Fruit fly (Drosophila melanogaster) whole organism, embryonic: ENCODE measurements around the gene Nab2.

ENCODE experiments used
- Aef1 ChIP-seq: fragments of 200-800 bp; sonication (Bioruptor generic); IDR thresholded peaks from 3 replicates; pipeline ENCODE4 v1.3.6; 2022; ENCODE audit warnings: missing biosample characterization, missing genetic modification characterization
- Atf-2 ChIP-seq: fragments of 200-800 bp; sonication (Bioruptor generic); optimal IDR thresholded peaks from 2 replicates; lab custom pipeline; 2016; ENCODE audit warnings: missing biosample characterization, missing genetic modification characterization
- CG10321 ChIP-seq: fragments of 200-800 bp; sonication (Bioruptor generic); IDR thresholded peaks from 2 replicates; pipeline ENCODE4 v1.3.6; 2022; ENCODE audit warnings: missing biosample characterization, missing genetic modification characterization
- CG10462 ChIP-seq: fragments of 200-800 bp; sonication (Bioruptor generic); optimal IDR thresholded peaks from 2 replicates; lab custom pipeline; 2016; ENCODE audit warnings: missing biosample characterization, missing genetic modification characterization
- CG10565 ChIP-seq: fragments of 200-800 bp; sonication (Bioruptor generic); optimal IDR thresholded peaks from 3 replicates; lab custom pipeline; 2016; ENCODE audit warnings: missing biosample characterization, mild to moderate bottlenecking, missing genetic modification characterization
- CG11723 ChIP-seq: fragments of 200-800 bp; sonication (Bioruptor generic); optimal IDR thresholded peaks from 2 replicates; lab custom pipeline; 2017; ENCODE audit warnings: missing biosample characterization, mild to moderate bottlenecking, missing genetic modification characterization
- CG13894 ChIP-seq: fragments of 200-800 bp; sonication (Bioruptor generic); optimal IDR thresholded peaks from 3 replicates; lab custom pipeline; 2018; ENCODE audit warnings: missing biosample characterization, mild to moderate bottlenecking, missing genetic modification characterization, moderate library complexity
- CG14014 ChIP-seq: fragments of 200-800 bp; sonication (Bioruptor generic); IDR thresholded peaks from 2 replicates; pipeline ENCODE4 v1.3.6; 2022; ENCODE audit warnings: missing biosample characterization, missing genetic modification characterization
- CG14710 ChIP-seq: fragments of 200-800 bp; sonication (Bioruptor generic); optimal IDR thresholded peaks from 3 replicates; lab custom pipeline; 2019; ENCODE audit warnings: missing biosample characterization, mild to moderate bottlenecking, missing genetic modification characterization, moderate library complexity
- CG1602 ChIP-seq: fragments of 200-800 bp; sonication (Bioruptor generic); optimal IDR thresholded peaks from 3 replicates; lab custom pipeline; 2016; ENCODE audit warnings: missing biosample characterization, missing genetic modification characterization
- CG1647 ChIP-seq: fragments of 200-800 bp; sonication (Bioruptor generic); optimal IDR thresholded peaks from 3 replicates; lab custom pipeline; 2016; ENCODE audit warnings: missing biosample characterization, missing genetic modification characterization
- CG18476 ChIP-seq: fragments of 200-800 bp; sonication (Bioruptor generic); optimal IDR thresholded peaks from 2 replicates; lab custom pipeline; 2016; ENCODE audit warnings: missing biosample characterization, mild to moderate bottlenecking, missing genetic modification characterization
- CG2129 ChIP-seq: fragments of 200-800 bp; sonication (Bioruptor generic); IDR thresholded peaks from 2 replicates; pipeline ENCODE4 v1.3.6; 2022; ENCODE audit warnings: missing biosample characterization, missing genetic modification characterization; ENCODE audit not compliant: partially characterized antibody
- CG30403 ChIP-seq: fragments of 200-800 bp; sonication (Bioruptor generic); optimal IDR thresholded peaks from 3 replicates; lab custom pipeline; 2016; ENCODE audit warnings: missing biosample characterization, missing genetic modification characterization
- CG3163 ChIP-seq: fragments of 200-800 bp; sonication (Bioruptor generic); optimal IDR thresholded peaks from 3 replicates; lab custom pipeline; 2016; ENCODE audit warnings: missing biosample characterization, missing genetic modification characterization
- CG32532 ChIP-seq: fragments of 200-800 bp; sonication (Bioruptor generic); IDR thresholded peaks from 2 replicates; pipeline ENCODE4 v1.3.6; 2022; ENCODE audit warnings: missing biosample characterization, missing genetic modification characterization
- CG3726 ChIP-seq: fragments of 200-800 bp; sonication (Bioruptor generic); IDR thresholded peaks from 3 replicates; pipeline ENCODE4, ENCODE4 v1.3.6; 2022; ENCODE audit warnings: missing biosample characterization, missing genetic modification characterization
- CG7357 ChIP-seq: fragments of 200-800 bp; sonication (Bioruptor generic); IDR thresholded peaks from 3 replicates; pipeline ENCODE4 v1.3.6; 2022; ENCODE audit warnings: missing biosample characterization, missing genetic modification characterization
- CG7928 ChIP-seq: fragments of 200-800 bp; sonication (Bioruptor generic); optimal IDR thresholded peaks from 2 replicates; lab custom pipeline; 2017; ENCODE audit warnings: missing biosample characterization, mild to moderate bottlenecking, missing genetic modification characterization
- CG7963 ChIP-seq: fragments of 200-800 bp; sonication (Bioruptor generic); IDR thresholded peaks from 3 replicates; pipeline ENCODE4 v1.3.6; 2022; ENCODE audit warnings: missing biosample characterization, missing genetic modification characterization; ENCODE audit not compliant: partially characterized antibody
- CG9437 ChIP-seq: fragments of 200-800 bp; sonication (Bioruptor generic); optimal IDR thresholded peaks from 2 replicates; lab custom pipeline; 2018; ENCODE audit warnings: missing biosample characterization, mild to moderate bottlenecking, missing genetic modification characterization
- CkIIα-i1 ChIP-seq: fragments of 200-800 bp; sonication (Bioruptor generic); IDR thresholded peaks from 2 replicates; pipeline ENCODE4 v1.3.6; 2022; ENCODE audit warnings: missing biosample characterization, missing genetic modification characterization
- Dfd ChIP-seq, 2 experiments: fragments of >200 bp; optimal IDR thresholded peaks; 2 replicates each; lab custom pipeline; 2017; ENCODE audit warnings: missing biosample characterization in 2 of 2, missing genetic modification characterization in 2 of 2
- Elba2 ChIP-seq: fragments of 200-800 bp; sonication (Bioruptor generic); optimal IDR thresholded peaks from 3 replicates; lab custom pipeline; 2016; ENCODE audit warnings: missing biosample characterization, missing genetic modification characterization
- Ets97D ChIP-seq: fragments of 200-800 bp; sonication (Bioruptor generic); optimal IDR thresholded peaks from 3 replicates; lab custom pipeline; 2016; ENCODE audit warnings: missing biosample characterization, missing genetic modification characterization
- Gsc ChIP-seq: fragments of 200-800 bp; sonication (Bioruptor generic); IDR thresholded peaks from 2 replicates; pipeline ENCODE4 v1.3.6; 2022; ENCODE audit warnings: missing biosample characterization, missing genetic modification characterization
- HLH54F ChIP-seq: fragments of 200-800 bp; sonication (Bioruptor generic); optimal IDR thresholded peaks from 3 replicates; lab custom pipeline; 2016; ENCODE audit warnings: missing biosample characterization, missing genetic modification characterization
- Hr78 ChIP-seq, 2 experiments: fragments of 200-800 bp in 1 of 2; fragments of >200 bp in 1 of 2; sonication (Bioruptor generic) in 1 of 2; optimal IDR thresholded peaks; 2 replicates each; lab custom pipeline; 2017 to 2019; ENCODE audit warnings: missing biosample characterization in 2 of 2, missing genetic modification characterization in 2 of 2, mild to moderate bottlenecking in 1 of 2, moderate library complexity in 1 of 2
- Lpt ChIP-seq: fragments of >200 bp; optimal IDR thresholded peaks from 2 replicates; lab custom pipeline; 2018; ENCODE audit warnings: missing biosample characterization, missing genetic modification characterization
- MBD-R2 ChIP-seq: fragments of 200-800 bp; sonication (Bioruptor generic); IDR thresholded peaks from 2 replicates; pipeline ENCODE4 v1.3.6; 2022; ENCODE audit warnings: missing biosample characterization, missing genetic modification characterization
- Meics ChIP-seq: fragments of 200-800 bp; sonication (Bioruptor generic); optimal IDR thresholded peaks from 2 replicates; lab custom pipeline; 2017; ENCODE audit warnings: missing biosample characterization, mild to moderate bottlenecking, missing genetic modification characterization
- Ptx1 ChIP-seq: fragments of 200-800 bp; sonication (Bioruptor generic); IDR thresholded peaks from 2 replicates; pipeline ENCODE4 v1.3.6; 2022; ENCODE audit warnings: missing biosample characterization, missing genetic modification characterization
- Xrp1 ChIP-seq: fragments of 200-800 bp; sonication (Bioruptor generic); IDR thresholded peaks from 2 replicates; pipeline ENCODE4 v1.3.6; 2022; ENCODE audit warnings: missing biosample characterization, missing genetic modification characterization
- abd-A ChIP-seq: fragments of 200-800 bp; sonication (Bioruptor generic); optimal IDR thresholded peaks from 3 replicates; lab custom pipeline; 2019; ENCODE audit warnings: missing biosample characterization, mild to moderate bottlenecking, missing genetic modification characterization, moderate library complexity
- corto ChIP-seq: fragments of 200-800 bp; sonication (Bioruptor generic); optimal IDR thresholded peaks from 2 replicates; lab custom pipeline; 2016; ENCODE audit warnings: missing biosample characterization, mild to moderate bottlenecking, missing genetic modification characterization, moderate library complexity
- crc ChIP-seq: fragments of 200-800 bp; sonication (Bioruptor generic); optimal IDR thresholded peaks from 2 replicates; lab custom pipeline; 2016; ENCODE audit warnings: missing biosample characterization, missing genetic modification characterization
- gsb ChIP-seq: fragments of 200-800 bp; sonication (Bioruptor generic); IDR thresholded peaks from 2 replicates; pipeline ENCODE4 v1.3.6; 2022; ENCODE audit warnings: missing biosample characterization, missing genetic modification characterization
- hb ChIP-seq: fragments of 200-800 bp; sonication (Bioruptor generic); IDR thresholded peaks from 3 replicates; pipeline ENCODE4 v1.3.6; 2022; ENCODE audit warnings: missing biosample characterization, missing genetic modification characterization; ENCODE audit not compliant: partially characterized antibody
- her ChIP-seq: fragments of 200-800 bp; sonication (Bioruptor generic); optimal IDR thresholded peaks from 2 replicates; lab custom pipeline; 2016; ENCODE audit warnings: missing biosample characterization, missing genetic modification characterization
- jumu ChIP-seq: fragments of 200-800 bp; sonication (Bioruptor generic); optimal IDR thresholded peaks from 3 replicates; lab custom pipeline; 2016; ENCODE audit warnings: missing biosample characterization, missing genetic modification characterization
- lbe ChIP-seq: fragments of 200-800 bp; sonication (Bioruptor generic); optimal IDR thresholded peaks from 2 replicates; lab custom pipeline; 2016; ENCODE audit warnings: missing biosample characterization, mild to moderate bottlenecking, missing genetic modification characterization
- lmd ChIP-seq: fragments of 200-800 bp; sonication (Bioruptor generic); IDR thresholded peaks from 2 replicates; pipeline ENCODE4 v1.3.6; 2022; ENCODE audit warnings: missing biosample characterization, missing genetic modification characterization
- mirr ChIP-seq: fragments of 200-800 bp; sonication (Bioruptor generic); optimal IDR thresholded peaks from 3 replicates; lab custom pipeline; 2018; ENCODE audit warnings: missing biosample characterization, mild to moderate bottlenecking, missing genetic modification characterization
- otp ChIP-seq: fragments of 200-800 bp; sonication (Bioruptor generic); IDR thresholded peaks from 3 replicates; pipeline ENCODE4, ENCODE4 v1.3.6; 2022; ENCODE audit warnings: missing biosample characterization, missing genetic modification characterization
- pho ChIP-seq: fragments of 200-800 bp; sonication (Bioruptor generic); optimal IDR thresholded peaks from 2 replicates; lab custom pipeline; 2016; ENCODE audit warnings: missing biosample characterization, missing genetic modification characterization
- sima ChIP-seq: fragments of 200-800 bp; sonication (Bioruptor generic); optimal IDR thresholded peaks from 2 replicates; lab custom pipeline; 2016; ENCODE audit warnings: missing biosample characterization, missing genetic modification characterization
- sr ChIP-seq: fragments of 200-800 bp; sonication (Bioruptor generic); IDR thresholded peaks from 3 replicates; pipeline ENCODE4 v1.3.6; 2022; ENCODE audit warnings: missing biosample characterization, missing genetic modification characterization
- unc-4 ChIP-seq: fragments of 200-800 bp; sonication (Bioruptor generic); IDR thresholded peaks from 2 replicates; pipeline ENCODE4 v1.3.6; 2022; ENCODE audit warnings: missing biosample characterization, missing genetic modification characterization; ENCODE audit not compliant: partially characterized antibody
- vfl ChIP-seq: fragments of 200-800 bp; sonication (Bioruptor generic); optimal IDR thresholded peaks from 2 replicates; lab custom pipeline; 2016; ENCODE audit warnings: missing biosample characterization, missing genetic modification characterization

Gene Nab2

dm6 chr3R:24295556-24296465, 22.4 kb downstream of the Nab2 start (continued):
- TF ChIP-seq otp (GFP tag; lab: Robert Waterston, UW) (peak; percentile 78; the same call in 2 of the 3 replicates), lmd (peak; percentile 89), Dfd (GFP tag; optimal IDR thresholded peaks at IDR 0.05; lab: Kevin White, UChicago) (no peak), CG3163 (GFP tag; lab: Kevin White, UChicago) (peak; percentile 34), CG14014 (GFP tag; lab: Robert Waterston, UW) (peak; percentile 89), sr (GFP tag; lab: Robert Waterston, UW) (no peak), lbe (GFP tag; lab: Kevin White, UChicago) (peak; percentile 98), vfl (GFP tag; lab: Kevin White, UChicago) (peak; percentile 69), Ets97D (GFP tag; lab: Kevin White, UChicago) (no peak), corto (GFP tag; lab: Kevin White, UChicago) (peak; percentile 97), HLH54F (GFP tag; lab: Kevin White, UChicago) (peak; percentile 71), CG10321 (GFP tag; lab: Robert Waterston, UW) (peak; percentile 56; the same call in 1 of the 2 replicates), abd-A (tag; lab: Kevin White, UChicago) (no peak), MBD-R2 (GFP tag; lab: Robert Waterston, UW) (peak; percentile 61; the same call in 1 of the 2 replicates), Lpt (GFP tag; lab: Kevin White, UChicago) (no peak), CG7928 (GFP tag; lab: Kevin White, UChicago) (no peak), CG7357 (GFP tag; lab: Robert Waterston, UW) (peak; percentile 67; the same call in 2 of the 3 replicates), Meics (GFP tag; lab: Kevin White, UChicago) (peak; percentile 5), hb (GFP tag; lab: Robert Waterston, UW) (no peak), Aef1 (GFP tag; lab: Robert Waterston, UW) (peak; percentile 76), jumu (GFP tag; lab: Kevin White, UChicago) (peak; percentile 64), CG10565 (GFP tag; lab: Kevin White, UChicago) (no peak), Atf-2 (GFP tag; lab: Kevin White, UChicago) (peak; percentile 73), CG30403 (peak; percentile 84), CG1602 (GFP tag; lab: Kevin White, UChicago) (peak; percentile 76), pho (GFP tag; lab: Kevin White, UChicago) (peak; percentile 59), Gsc (no peak), gsb (GFP tag; lab: Robert Waterston, UW) (peak; percentile 68), CG14710 (tag; lab: Kevin White, UChicago) (peak; percentile 67), CG10462 (GFP tag; lab: Kevin White, UChicago) (peak; percentile 63), Xrp1 (GFP tag; lab: Robert Waterston, UW) (peak; percentile 86), unc-4 (GFP tag; lab: Robert Waterston, UW) (no peak), mirr (GFP tag; lab: Kevin White, UChicago) (peak; percentile 42), Elba2 (GFP tag; lab: Kevin White, UChicago) (no peak), CG3726 (GFP tag; lab: Robert Waterston, UW) (peak; percentile 56; the same call in 1 of the 3 replicates), CG13894 (tag; lab: Kevin White, UChicago) (no peak), CG1647 (GFP tag; lab: Kevin White, UChicago) (peak; percentile 40), CG9437 (peak; percentile 49), CG18476 (GFP tag; lab: Kevin White, UChicago) (peak; percentile 65), CG2129 (GFP tag; lab: Robert Waterston, UW) (no peak), Ptx1 (GFP tag; lab: Robert Waterston, UW) (peak; percentile 85), CG7963 (GFP tag; lab: Robert Waterston, UW) (no peak), Hr78 (GFP tag; optimal IDR thresholded peaks at IDR 0.05; lab: Kevin White, UChicago) (no peak), CkIIα-i1 (GFP tag; lab: Robert Waterston, UW) (0 out of 2 replicates have a peak, but pooled peaks have one; percentile 30), CG32532 (GFP tag; lab: Robert Waterston, UW) (peak; percentile 82), CG11723 (peak; percentile 58), sima (no peak), her (GFP tag; lab: Kevin White, UChicago) (peak; percentile 45), crc (GFP tag; lab: Kevin White, UChicago) (peak; percentile 45)
